Worm (Caenorhabditis elegans): ENCODE measurements around the gene Y57G11C.43.

Gene Y57G11C.43

DNA sequence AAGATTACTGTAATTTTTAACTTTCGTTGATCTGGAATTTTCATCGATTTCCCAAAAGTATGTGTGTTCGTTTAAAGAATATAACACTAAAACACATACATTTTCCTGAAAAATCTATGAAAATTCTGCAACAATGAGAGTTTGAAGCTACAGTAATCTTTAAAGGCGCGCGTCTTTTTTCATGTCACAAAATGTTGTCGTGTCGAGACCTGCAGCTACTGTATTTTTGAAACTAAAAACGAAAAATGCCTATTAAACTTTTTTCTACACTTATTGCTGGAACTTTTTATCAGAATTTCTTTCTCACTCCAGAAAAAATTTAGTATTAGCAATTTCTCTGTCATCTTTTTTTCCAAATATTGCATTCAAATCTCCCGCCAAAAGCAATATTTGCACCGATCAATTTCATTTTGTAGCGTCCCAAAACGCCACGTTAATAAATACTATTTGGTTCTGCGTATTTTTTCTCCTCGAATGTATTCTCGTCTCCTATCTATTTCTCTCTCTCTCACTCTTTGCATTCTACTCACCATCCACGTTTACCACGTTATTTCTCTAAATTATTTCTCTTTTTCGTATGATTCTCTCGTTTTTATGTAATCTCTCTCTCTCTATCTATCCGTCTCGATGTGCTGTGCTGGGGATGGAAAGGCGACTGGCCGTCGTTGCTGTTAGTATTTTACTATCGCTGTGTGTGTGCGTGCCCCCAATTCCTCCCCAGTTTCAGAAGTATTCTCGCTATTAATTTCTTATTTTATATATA lies 17.3 kb downstream of the Y57G11C.43 start, which contains the start of gene melo-1 (continued):
- TF ChIP-seq ama-1 (optimal IDR thresholded peaks at IDR 0.05) (peak; percentile 25), unc-62 (GFP tag; optimal IDR thresholded peaks at IDR 0.05) (no peak), lin-39 (tag; optimal IDR thresholded peaks at IDR 0.05) (no peak), gmeb-1 (tag; optimal IDR thresholded peaks at IDR 0.05) (peak; percentile 60), mdl-1 (tag; optimal IDR thresholded peaks at IDR 0.05) (no peak), nhr-21 (tag; optimal IDR thresholded peaks at IDR 0.05) (no peak), elt-1 (tag; optimal IDR thresholded peaks at IDR 0.05) (no peak), nhr-129 (tag; optimal IDR thresholded peaks at IDR 0.05) (peak; percentile 22), unc-39 (tag; optimal IDR thresholded peaks at IDR 0.05) (no peak), peb-1 (tag; optimal IDR thresholded peaks at IDR 0.05) (no peak), lin-13 (GFP tag; optimal IDR thresholded peaks at IDR 0.05) (peak; percentile 36), fos-1 (tag; optimal IDR thresholded peaks at IDR 0.05) (peak; percentile 32), snpc-4 (tag; optimal IDR thresholded peaks at IDR 0.05) (no peak), sma-9 (GFP tag; optimal IDR thresholded peaks at IDR 0.05) (peak; percentile 4), sma-9 (tag; optimal IDR thresholded peaks at IDR 0.05) (no peak)

ce11 chrIV:14790579-14790978 lies 21.3 kb downstream of the Y57G11C.43 start:
- peak; percentile 18 for TF ChIP-seq ama-1 (optimal IDR thresholded peaks at IDR 0.05)
- no peak for TF ChIP-seq lin-11 (tag; optimal IDR thresholded peaks at IDR 0.05)
- peak in 1 of 2 experiments; percentile 13 for TF ChIP-seq lsy-2 (tag; optimal IDR thresholded peaks at IDR 0.05)
- no peak for TF ChIP-seq ztf-11 (tag; optimal IDR thresholded peaks at IDR 0.05)

DNA sequence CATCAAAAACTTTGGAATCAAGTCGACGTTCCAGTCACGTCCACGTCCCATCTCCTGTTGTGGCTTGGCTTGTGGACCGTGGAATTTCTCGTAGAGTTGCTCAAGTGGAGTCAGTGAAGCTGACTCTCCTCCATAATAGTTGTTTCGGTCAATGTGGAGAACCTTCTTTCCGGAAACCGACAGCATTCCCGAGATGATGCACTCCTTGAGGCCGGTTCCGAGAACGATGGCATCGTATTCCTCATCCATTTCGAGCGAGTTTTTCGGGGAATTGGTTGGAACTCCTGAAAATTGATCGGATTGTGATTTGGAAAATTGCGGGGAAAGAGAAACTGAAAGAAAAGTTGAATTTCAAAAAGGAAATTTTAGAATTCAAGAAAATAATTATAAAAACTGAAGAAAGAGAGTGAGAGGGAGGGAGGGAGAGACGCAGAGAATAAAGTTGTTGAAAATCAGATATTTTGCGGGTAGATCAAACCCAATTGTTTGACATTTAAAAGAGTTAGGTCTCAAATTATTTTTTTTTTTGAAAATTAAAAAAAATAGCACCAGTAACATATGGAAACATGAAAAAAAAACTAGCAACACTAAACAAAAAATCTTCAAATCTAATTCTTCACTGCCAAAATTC lies 23.5 kb downstream of the Y57G11C.43 start, which contains the start of gene gdi-1:
Gene gdi-1, minus strand, starts transcription at position 286 of the 631 bp plus-strand sequence.
- peak; percentile 45 for TF ChIP-seq ama-1 (optimal IDR thresholded peaks at IDR 0.05)
- TF ChIP-seq ZK546.5 (tag; optimal IDR thresholded peaks at IDR 0.05) = no peak
- TF ChIP-seq lsy-2 (tag; optimal IDR thresholded peaks at IDR 0.05) = peak in 1 of 2 experiments; percentile 33
- no peak for TF ChIP-seq nhr-11 (tag; optimal IDR thresholded peaks at IDR 0.05)

- TF ChIP-seq elt-1 (tag; optimal IDR thresholded peaks at IDR 0.05) (no peak), sma-9 (GFP tag; optimal IDR thresholded peaks at IDR 0.05) (peak; percentile 38), sma-9 (tag; optimal IDR thresholded peaks at IDR 0.05) (no peak), mdl-1 (tag; optimal IDR thresholded peaks at IDR 0.05) (peak; percentile 16 to 22), dmd-4 (tag; optimal IDR thresholded peaks at IDR 0.05) (no peak), lsy-2 (tag; optimal IDR thresholded peaks at IDR 0.05) (peak; percentile 4 to 47), peb-1 (tag; optimal IDR thresholded peaks at IDR 0.05) (no peak), fos-1 (tag; optimal IDR thresholded peaks at IDR 0.05) (peak; percentile 50), ztf-1 (GFP tag; conservative IDR thresholded peaks at IDR 0.05) (no peak), nhr-10 (tag; optimal IDR thresholded peaks at IDR 0.05) (no peak), nhr-77 (tag; optimal IDR thresholded peaks at IDR 0.05) (no peak), gmeb-1 (tag; optimal IDR thresholded peaks at IDR 0.05) (no peak), mbf-1 (tag; optimal IDR thresholded peaks at IDR 0.05) (no peak), nhr-12 (tag; optimal IDR thresholded peaks at IDR 0.05) (no peak), Y55F3AM.14 (GFP tag; optimal IDR thresholded peaks at IDR 0.05) (no peak), sem-4 (tag; optimal IDR thresholded peaks at IDR 0.05) (peak; percentile 38), mab-5 (tag; optimal IDR thresholded peaks at IDR 0.05) (no peak), skn-1 (tag; optimal IDR thresholded peaks at IDR 0.05) (no peak), nhr-23 (tag; optimal IDR thresholded peaks at IDR 0.05) (no peak), sma-3 (GFP tag; optimal IDR thresholded peaks at IDR 0.05) (peak; percentile 30), ZK546.5 (tag; optimal IDR thresholded peaks at IDR 0.05) (no peak), nhr-11 (tag; optimal IDR thresholded peaks at IDR 0.05) (no peak), nhr-6 (tag; optimal IDR thresholded peaks at IDR 0.05) (no peak), lin-11 (tag; optimal IDR thresholded peaks at IDR 0.05) (no peak), zag-1 (tag; optimal IDR thresholded peaks at IDR 0.05) (no peak), nhr-21 (tag; optimal IDR thresholded peaks at IDR 0.05) (peak; percentile 10), nhr-25 (tag; optimal IDR thresholded peaks at IDR 0.05) (peak; percentile 65), elt-3 (tag; optimal IDR thresholded peaks at IDR 0.05) (no peak), C34F6.9 (tag; optimal IDR thresholded peaks at IDR 0.05) (peak; percentile 71), ztf-11 (tag; optimal IDR thresholded peaks at IDR 0.05) (no peak), nhr-237 (tag; optimal IDR thresholded peaks at IDR 0.05) (no peak), lin-13 (GFP tag; optimal IDR thresholded peaks at IDR 0.05) (peak; percentile 71), alr-1 (tag; optimal IDR thresholded peaks at IDR 0.05) (no peak), egl-27 (tag; optimal IDR thresholded peaks at IDR 0.05) (no peak), ceh-82 (tag; optimal IDR thresholded peaks at IDR 0.05) (no peak), ama-1 (optimal IDR thresholded peaks at IDR 0.05) (no peak), snpc-4 (tag; optimal IDR thresholded peaks at IDR 0.05) (peak; percentile 53), aly-2 (tag; optimal IDR thresholded peaks at IDR 0.05) (no peak), nhr-129 (tag; optimal IDR thresholded peaks at IDR 0.05) (peak; percentile 89)
These were observed 24.8 kb downstream of the Y57G11C.43 start for ce11 chrIV:14793900-14794624.
